Worm (Caenorhabditis elegans): Measurements from ENCODE around the gene T13C2.7.
A peak's percentile ranks its signal among the peaks of the same experiment; 100 is the strongest.

T13C2.7 gene

DNA sequence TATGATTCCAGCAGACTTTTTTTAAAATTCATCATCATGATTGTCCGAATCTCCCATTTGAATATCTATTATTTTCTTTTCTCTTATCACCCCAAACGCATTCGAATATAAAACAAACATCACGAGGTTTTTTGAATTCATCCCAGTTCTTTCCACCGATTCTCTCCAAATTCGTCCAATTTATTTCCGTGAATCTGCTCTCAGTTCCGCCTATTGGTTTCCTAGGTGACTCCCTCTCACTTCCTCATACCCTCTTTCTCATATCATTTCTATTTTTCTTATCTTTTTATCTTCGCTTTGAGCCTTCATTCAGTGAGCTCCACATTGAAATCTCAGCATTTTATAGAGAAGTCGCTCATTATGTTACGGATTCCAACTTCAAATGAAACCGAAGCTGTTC, at the start of gene T13C2.7:
TSS of gene T13C2.7 (plus strand) at position 301 of the 400 bp plus-strand sequence.
- TF ChIP-seq ceh-20 (GFP tag; IDR thresholded peaks at IDR 0.05) (no peak), tag-97 (GFP tag; IDR thresholded peaks at IDR 0.05) (no peak), daf-12 (tag; optimal IDR thresholded peaks at IDR 0.05) (no peak), spr-3 (GFP tag; optimal IDR thresholded peaks at IDR 0.05) (no peak), lin-1 (GFP tag; IDR thresholded peaks at IDR 0.05) (no peak), nhr-25 (tag; optimal IDR thresholded peaks at IDR 0.05; ENCODE audit: borderline replicate concordance, insufficient read depth) (no peak), lsy-2 (tag; optimal IDR thresholded peaks at IDR 0.05) (no peak), ama-1 (optimal IDR thresholded peaks at IDR 0.05) (no peak), zip-11 (GFP tag; IDR thresholded peaks at IDR 0.05) (no peak), nhr-6 (tag; optimal IDR thresholded peaks at IDR 0.05) (no peak), nhr-102 (tag; optimal IDR thresholded peaks at IDR 0.05) (no peak), madf-9 (GFP tag; conservative IDR thresholded peaks at IDR 0.05) (no peak), nhr-76 (tag; optimal IDR thresholded peaks at IDR 0.05) (no peak), ceh-44 (GFP tag; IDR thresholded peaks at IDR 0.05) (no peak)

DNA sequence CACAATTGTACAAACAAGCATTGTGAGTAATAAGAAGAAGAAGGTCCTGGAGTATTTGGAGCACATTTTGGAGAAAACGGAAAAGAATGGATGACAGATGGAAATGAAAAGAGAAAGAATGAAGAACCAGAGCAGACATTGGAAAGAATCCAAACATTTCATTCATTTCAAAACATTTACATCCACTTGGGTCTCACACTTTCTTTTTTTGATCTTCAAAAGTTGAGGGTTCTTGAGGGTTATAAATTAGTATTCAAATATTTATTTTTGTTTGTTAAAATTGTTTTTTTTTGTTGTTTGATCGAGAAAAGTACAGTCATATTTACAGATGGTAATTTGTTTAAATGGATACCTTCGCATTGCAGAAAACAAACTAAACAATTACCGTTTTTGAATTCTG, 45.5 kb upstream of the T13C2.7 start, which contains the start of gene T14B4.9:
TSS of gene T14B4.9 (minus strand) at position 101 of the 400 bp plus-strand sequence.
- TF ChIP-seq nhr-42 (GFP tag; IDR thresholded peaks at IDR 0.05), result no peak
- TF ChIP-seq ceh-20 (GFP tag; IDR thresholded peaks at IDR 0.05), result no peak

DNA sequence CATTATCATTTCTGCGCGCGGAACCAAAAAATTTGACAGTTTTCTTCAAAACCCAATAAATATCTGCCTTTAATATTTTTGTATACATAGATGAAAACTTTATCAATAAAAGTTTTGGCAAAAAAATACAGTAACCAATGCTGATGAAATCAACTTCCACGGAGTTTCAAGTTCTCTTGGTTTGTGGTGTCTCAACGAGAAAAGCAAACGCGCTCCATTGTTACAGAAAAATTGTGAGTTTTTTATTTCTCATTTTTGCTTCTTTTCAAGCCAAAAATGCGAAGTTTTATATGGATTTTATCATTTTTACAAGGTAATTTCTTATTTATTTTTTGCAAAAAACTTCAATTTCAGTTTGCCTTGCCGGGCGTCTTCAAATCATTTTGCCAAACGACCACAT, 44.5 kb upstream of the T13C2.7 start, which contains the start of gene T14B4.3:
TSS of gene T14B4.3 (plus strand) at position 264 of the 400 bp plus-strand sequence.
- TF ChIP-seq mxl-2 (GFP tag; conservative IDR thresholded peaks at IDR 0.05) (no peak), nhr-28 (tag; optimal IDR thresholded peaks at IDR 0.05) (peak; percentile 59), lin-15B (tag; optimal IDR thresholded peaks at IDR 0.05) (no peak), F26F4.8 (GFP tag; conservative IDR thresholded peaks at IDR 0.05) (no peak), mep-1 (tag; optimal IDR thresholded peaks at IDR 0.05) (peak; percentile 73), zip-2 (tag; optimal IDR thresholded peaks at IDR 0.05) (no peak), saeg-2 (GFP tag; IDR thresholded peaks at IDR 0.05) (no peak), spr-1 (tag; optimal IDR thresholded peaks at IDR 0.05) (no peak), nhr-41 (GFP tag; IDR thresholded peaks at IDR 0.05) (no peak), unc-62 (GFP tag; optimal IDR thresholded peaks at IDR 0.05 in 1 of 2) (no peak), unc-62 (tag; optimal IDR thresholded peaks at IDR 0.05) (no peak), set-16 (GFP tag; IDR thresholded peaks at IDR 0.05) (no peak), lin-38 (GFP tag; IDR thresholded peaks at IDR 0.05) (peak; percentile 97), pha-4 (GFP tag; IDR thresholded peaks at IDR 0.05) (no peak), pha-4 (tag; optimal IDR thresholded peaks at IDR 0.05) (peak; percentile 51), unc-130 (GFP tag; optimal IDR thresholded peaks at IDR 0.05) (peak; percentile 76), skn-1 (tag; optimal IDR thresholded peaks at IDR 0.05) (no peak), ceh-62 (tag; optimal IDR thresholded peaks at IDR 0.05) (no peak), hif-1 (tag; optimal IDR thresholded peaks at IDR 0.05) (peak in 1 of 2 experiments; percentile 77), Y5F2A.4 (GFP tag; optimal IDR thresholded peaks at IDR 0.05) (no peak), hlh-30 (tag; optimal IDR thresholded peaks at IDR 0.05; ENCODE audit: insufficient read depth) (peak; percentile 30), zfp-2 (tag; optimal IDR thresholded peaks at IDR 0.05) (no peak), gei-8 (GFP tag; optimal IDR thresholded peaks at IDR 0.05) (no peak), nhr-25 (tag; optimal IDR thresholded peaks at IDR 0.05; ENCODE audit: borderline replicate concordance, insufficient read depth) (no peak), dmd-9 (GFP tag; IDR thresholded peaks at IDR 0.05) (no peak), rbr-2 (tag; optimal IDR thresholded peaks at IDR 0.05) (peak; percentile 51), tag-97 (GFP tag; IDR thresholded peaks at IDR 0.05) (no peak), nhr-76 (tag; optimal IDR thresholded peaks at IDR 0.05) (no peak), aha-1 (tag) (no peak), ama-1 (optimal IDR thresholded peaks at IDR 0.05) (no peak), duxl-1 (tag; optimal IDR thresholded peaks at IDR 0.05; ENCODE audit: poor library complexity) (no peak), daf-16 (GFP tag; optimal IDR thresholded peaks at IDR 0.05) (no peak), daf-16 (tag; optimal IDR thresholded peaks at IDR 0.05) (no peak), ztf-7 (tag; optimal IDR thresholded peaks at IDR 0.05) (no peak), nhr-10 (tag; optimal IDR thresholded peaks at IDR 0.05) (no peak), hmg-1.1 (GFP tag; IDR thresholded peaks at IDR 0.05) (peak; percentile 26; the same call in 1 of the 2 replicates), nhr-111 (GFP tag; optimal IDR thresholded peaks at IDR 0.05) (no peak), daf-19 (GFP tag; conservative IDR thresholded peaks at IDR 0.05) (no peak), nhr-6 (tag; optimal IDR thresholded peaks at IDR 0.05) (peak; percentile 75)

Measured in whole organism, L4 larva.